Worm (Caenorhabditis elegans): Measurements from ENCODE around the gene M03C11.6.

ce11 chrIII:10396891-10397502 is 26.8 kb downstream of the M03C11.6 start:
- TF ChIP-seq che-1 (tag; optimal IDR thresholded peaks at IDR 0.05) = no peak
- no peak for TF ChIP-seq nhr-11 (tag; optimal IDR thresholded peaks at IDR 0.05)
- TF ChIP-seq ceh-30 (tag; optimal IDR thresholded peaks at IDR 0.05) = no peak
- TF ChIP-seq pqm-1 (tag; optimal IDR thresholded peaks at IDR 0.05) = no peak
- TF ChIP-seq ceh-9 (tag; optimal IDR thresholded peaks at IDR 0.05) = no peak
- no peak for TF ChIP-seq hlh-30 (tag; optimal IDR thresholded peaks at IDR 0.05; ENCODE audit: insufficient read depth)
- TF ChIP-seq ttx-3 (tag; optimal IDR thresholded peaks at IDR 0.05) = peak; percentile 9
- no peak for TF ChIP-seq pag-3 (tag; optimal IDR thresholded peaks at IDR 0.05; ENCODE audit: borderline replicate concordance)
- no peak for TF ChIP-seq Y22D7AL.16 (tag; optimal IDR thresholded peaks at IDR 0.05)
- TF ChIP-seq dve-1 (tag; optimal IDR thresholded peaks at IDR 0.05) = no peak
- no peak for TF ChIP-seq ama-1 (optimal IDR thresholded peaks at IDR 0.05)
- no peak for TF ChIP-seq ceh-2 (tag; optimal IDR thresholded peaks at IDR 0.05)
